Worm (Caenorhabditis elegans): ENCODE results near the gene B0564.2.

The B0564.2 gene

DNA sequence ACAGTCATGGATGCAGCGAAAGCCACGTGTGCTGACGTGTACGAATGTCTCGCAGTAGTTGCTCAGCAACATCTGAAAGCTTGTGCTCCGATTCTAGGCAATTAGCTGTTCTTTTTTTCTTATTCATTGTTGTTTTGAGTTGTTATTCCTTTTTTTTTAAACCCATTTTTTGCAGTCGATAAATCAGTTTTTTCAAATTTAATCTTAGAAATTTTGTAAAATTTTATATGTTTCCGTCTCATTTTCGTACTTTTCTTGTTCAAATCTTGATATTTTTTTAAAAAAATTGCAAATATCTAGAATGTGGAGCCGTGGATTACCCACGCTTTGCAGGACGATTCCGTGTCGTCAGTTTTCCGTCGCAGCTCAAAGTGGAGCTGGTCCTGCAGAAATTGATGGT, 7.0 kb upstream of the B0564.2 start, which contains the start of gene fask-1:
TSS of gene fask-1 (plus strand) at position 301 of the 400 bp plus-strand sequence.
- TF ChIP-seq ceh-9 (tag; optimal IDR thresholded peaks at IDR 0.05), result no peak
- no peak for TF ChIP-seq ceh-31 (tag; optimal IDR thresholded peaks at IDR 0.05)
- no peak for TF ChIP-seq mec-3 (tag; optimal IDR thresholded peaks at IDR 0.05; ENCODE audit: borderline replicate concordance)
- no peak for TF ChIP-seq ceh-45 (GFP tag; IDR thresholded peaks at IDR 0.05)
- TF ChIP-seq pha-2 (tag; optimal IDR thresholded peaks at IDR 0.05), result no peak
- TF ChIP-seq pha-4 (tag; optimal IDR thresholded peaks at IDR 0.05), result no peak
- no peak for TF ChIP-seq odd-2 (tag; optimal IDR thresholded peaks at IDR 0.05)
- no peak for TF ChIP-seq sox-4 (tag; optimal IDR thresholded peaks at IDR 0.05)
- no peak for TF ChIP-seq elt-2 (tag; optimal IDR thresholded peaks at IDR 0.05)
- no peak for TF ChIP-seq ceh-30 (tag; optimal IDR thresholded peaks at IDR 0.05)
- no peak for TF ChIP-seq ceh-19 (GFP tag; optimal IDR thresholded peaks at IDR 0.05)
- no peak for TF ChIP-seq gmeb-2 (tag; optimal IDR thresholded peaks at IDR 0.05)
- no peak for TF ChIP-seq ama-1 (optimal IDR thresholded peaks at IDR 0.05)
- no peak for TF ChIP-seq elt-4 (tag; optimal IDR thresholded peaks at IDR 0.05)
- TF ChIP-seq unc-86 (tag; optimal IDR thresholded peaks at IDR 0.05), result no peak
- no peak for TF ChIP-seq eyg-1 (tag; optimal IDR thresholded peaks at IDR 0.05)

DNA sequence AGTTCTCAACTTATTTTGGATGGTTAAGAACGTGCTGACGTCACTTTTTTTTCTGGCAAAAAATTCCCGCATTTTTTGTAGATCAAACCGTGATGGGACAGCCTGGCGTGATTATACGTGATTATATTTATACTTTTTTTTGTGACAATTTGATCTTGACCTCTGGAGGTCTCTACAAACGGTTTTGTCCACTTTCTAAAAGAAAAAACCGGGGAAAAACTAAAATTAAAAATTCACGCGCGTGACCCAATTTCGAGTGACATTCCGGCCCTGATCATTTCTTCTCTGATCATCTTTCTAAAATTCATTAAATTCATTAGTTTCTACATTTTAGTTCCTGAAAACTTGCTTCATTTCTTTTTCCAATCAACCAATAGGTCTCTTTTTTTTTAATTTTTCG, 2.6 kb upstream of the B0564.2 start, which contains the start of gene rde-11:
TSS of gene rde-11 (plus strand) at position 301 of the 400 bp plus-strand sequence.
- TF ChIP-seq ceh-24 (tag; optimal IDR thresholded peaks at IDR 0.05) (no peak), ceh-30 (tag; optimal IDR thresholded peaks at IDR 0.05) (no peak), ama-1 (optimal IDR thresholded peaks at IDR 0.05) (no peak), ceh-2 (tag; optimal IDR thresholded peaks at IDR 0.05) (no peak), syd-9 (tag; optimal IDR thresholded peaks at IDR 0.05) (no peak), pqm-1 (tag; optimal IDR thresholded peaks at IDR 0.05) (no peak), che-1 (tag; optimal IDR thresholded peaks at IDR 0.05) (no peak), T23F11.4 (GFP tag; optimal IDR thresholded peaks at IDR 0.05) (no peak), npax-4 (tag; optimal IDR thresholded peaks at IDR 0.05) (no peak), pax-1 (tag; optimal IDR thresholded peaks at IDR 0.05) (no peak)

DNA sequence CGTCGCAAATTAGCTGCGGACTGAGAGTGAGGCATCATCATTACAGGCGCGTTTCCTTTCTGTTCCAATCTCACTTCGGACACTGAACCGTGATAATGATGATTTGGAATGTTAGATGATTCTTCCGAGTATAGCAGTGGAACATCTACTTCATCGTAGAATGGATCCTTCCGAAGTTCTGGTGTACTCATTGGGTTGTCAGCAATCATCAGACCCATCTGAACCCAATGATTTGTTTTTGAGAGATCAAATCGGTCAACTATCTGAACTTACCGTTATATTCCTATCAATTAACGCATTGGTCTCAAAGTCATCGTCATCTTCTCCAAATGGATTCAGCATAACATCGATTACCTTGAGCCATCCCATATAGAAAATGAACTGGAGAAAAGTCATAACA, 971 bp downstream of the B0564.2 start:
- TF ChIP-seq T23F11.4 (GFP tag; optimal IDR thresholded peaks at IDR 0.05) (no peak), K09A11.1 (tag; optimal IDR thresholded peaks at IDR 0.05; ENCODE audit: insufficient read depth) (no peak), elt-2 (tag; optimal IDR thresholded peaks at IDR 0.05) (no peak), unc-55 (GFP tag; optimal IDR thresholded peaks at IDR 0.05) (no peak), unc-3 (GFP tag; conservative IDR thresholded peaks at IDR 0.05) (no peak), unc-3 (tag; optimal IDR thresholded peaks at IDR 0.05) (no peak), ahr-1 (tag; optimal IDR thresholded peaks at IDR 0.05) (no peak), hlh-15 (tag; optimal IDR thresholded peaks at IDR 0.05) (no peak), unc-42 (tag; optimal IDR thresholded peaks at IDR 0.05) (no peak), mec-3 (tag; optimal IDR thresholded peaks at IDR 0.05; ENCODE audit: borderline replicate concordance) (no peak), rnt-1 (tag; optimal IDR thresholded peaks at IDR 0.05) (no peak), ztf-16 (tag; optimal IDR thresholded peaks at IDR 0.05) (no peak), ceh-2 (tag; optimal IDR thresholded peaks at IDR 0.05) (no peak), ceh-19 (GFP tag; optimal IDR thresholded peaks at IDR 0.05) (no peak), hlh-6 (tag; optimal IDR thresholded peaks at IDR 0.05) (no peak), che-1 (tag; optimal IDR thresholded peaks at IDR 0.05) (no peak), unc-86 (tag; optimal IDR thresholded peaks at IDR 0.05) (no peak), ceh-9 (tag; optimal IDR thresholded peaks at IDR 0.05) (no peak), lin-11 (tag; optimal IDR thresholded peaks at IDR 0.05) (no peak), fkh-10 (GFP tag; optimal IDR thresholded peaks at IDR 0.05) (no peak)

DNA sequence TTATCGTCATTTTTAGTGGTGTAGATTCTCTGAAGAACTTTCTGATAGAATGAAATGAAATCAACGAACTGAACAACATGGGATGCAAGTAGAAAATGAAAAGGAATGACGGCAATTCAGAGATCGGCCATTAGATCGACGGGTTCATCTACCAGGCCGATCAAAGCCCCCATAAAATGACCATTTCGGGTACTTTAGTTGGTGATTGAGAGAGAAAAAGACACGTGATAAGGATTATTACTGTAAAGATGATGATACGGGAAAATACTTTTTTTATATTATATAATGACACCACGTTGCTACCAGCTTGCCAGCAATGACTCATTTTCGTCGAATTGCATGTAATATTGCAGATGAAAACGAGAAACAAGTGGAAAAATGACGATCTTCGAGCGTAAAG, 2.3 kb downstream of the B0564.2 start, which contains the start of gene best-1:
TSS of gene best-1 (minus strand) at position 29 of the 400 bp plus-strand sequence.
- TF ChIP-seq syd-9 (tag; optimal IDR thresholded peaks at IDR 0.05) (no peak), mec-3 (tag; optimal IDR thresholded peaks at IDR 0.05; ENCODE audit: borderline replicate concordance) (no peak), ceh-24 (tag; optimal IDR thresholded peaks at IDR 0.05) (no peak), ceh-9 (tag; optimal IDR thresholded peaks at IDR 0.05) (no peak)
